Fruit fly (Drosophila melanogaster) whole organism, prepupa: ENCODE measurements around the gene CG6659.

Source experiments
- Hr38 ChIP-seq: sonication (Bioruptor generic); optimal IDR thresholded peaks from 2 replicates; lab custom pipeline; 2016; ENCODE audit warnings: missing biosample characterization, missing genetic modification characterization
- Smox ChIP-seq: fragments of 200-800 bp; sonication (Bioruptor generic); optimal IDR thresholded peaks from 3 replicates; lab custom pipeline; 2016; ENCODE audit warnings: missing biosample characterization, missing genetic modification characterization

DNA sequence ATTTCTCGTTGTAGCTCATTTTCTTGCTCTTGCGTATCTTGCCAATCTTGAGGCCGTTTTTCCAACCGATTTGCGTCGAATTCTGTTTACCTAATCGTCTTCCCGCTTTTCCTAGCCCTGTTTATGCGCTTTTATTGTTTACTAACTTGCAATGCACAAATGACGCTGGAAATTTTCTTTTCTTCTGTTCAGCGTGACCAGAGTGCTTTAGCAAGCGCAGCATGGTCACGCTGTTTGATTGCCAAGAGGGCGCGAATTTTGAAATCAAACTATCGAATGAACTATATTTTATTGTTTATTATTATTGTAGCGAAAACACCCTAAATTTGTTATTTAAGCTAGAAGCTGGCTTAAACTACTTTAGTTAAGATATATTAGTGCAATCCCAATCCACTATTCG lies 6.8 kb downstream of the CG6659 start, which contains the start of gene Hou:
- TF ChIP-seq Hr38 (GFP tag; lab: Kevin White, UChicago) (no peak), Smox (no peak)
